Worm (Caenorhabditis elegans): ENCODE results near the gene dod-22.

dod-22 gene

ce11 chrIV:12936221-12936776 lies 28.9 kb upstream of the dod-22 start, which contains the start of the genes cld-1 and dod-21 (continued):
- peak; percentile 64 for TF ChIP-seq dmd-6 (GFP tag; IDR thresholded peaks at IDR 0.05)
- TF ChIP-seq ama-1 (optimal IDR thresholded peaks at IDR 0.05), result no peak
- TF ChIP-seq vab-7 (GFP tag; IDR thresholded peaks at IDR 0.05), result no peak
- no peak for TF ChIP-seq lim-7 (GFP tag; IDR thresholded peaks at IDR 0.05)
- TF ChIP-seq F10B5.3 (tag; optimal IDR thresholded peaks at IDR 0.05), result no peak
- TF ChIP-seq nhr-77 (tag; optimal IDR thresholded peaks at IDR 0.05), result peak; percentile 11
- no peak for TF ChIP-seq unc-62 (GFP tag; optimal IDR thresholded peaks at IDR 0.05 in 1 of 2)
- no peak for TF ChIP-seq unc-62 (tag; optimal IDR thresholded peaks at IDR 0.05)
- TF ChIP-seq ztf-11 (tag; optimal IDR thresholded peaks at IDR 0.05), result no peak
- no peak for TF ChIP-seq sdz-12 (GFP tag; optimal IDR thresholded peaks at IDR 0.05)
- no peak for TF ChIP-seq nhr-102 (tag; optimal IDR thresholded peaks at IDR 0.05)
- no peak for TF ChIP-seq snpc-4 (tag; optimal IDR thresholded peaks at IDR 0.05)
- peak; percentile 63 for TF ChIP-seq dve-1 (tag; optimal IDR thresholded peaks at IDR 0.05; ENCODE audit: insufficient read depth)
- TF ChIP-seq lir-3 (tag; optimal IDR thresholded peaks at IDR 0.05), result no peak
- TF ChIP-seq ZK546.5 (tag; optimal IDR thresholded peaks at IDR 0.05), result no peak
- no peak for TF ChIP-seq egl-43 (GFP tag; IDR thresholded peaks at IDR 0.05)

ce11 chrIV:12941254-12941653 lies 23.9 kb upstream of the dod-22 start, which contains the start of gene dod-24:
Gene dod-24 (minus strand): TSS chrIV:12941354.
- no peak for TF ChIP-seq gei-8 (GFP tag; optimal IDR thresholded peaks at IDR 0.05)
- TF ChIP-seq zfp-3 (GFP tag; conservative IDR thresholded peaks at IDR 0.05), result no peak
- TF ChIP-seq pqm-1 (tag; optimal IDR thresholded peaks at IDR 0.05), result no peak
- no peak for TF ChIP-seq Y105C5A.15 (GFP tag; IDR thresholded peaks at IDR 0.05)
- no peak for TF ChIP-seq vab-7 (GFP tag; IDR thresholded peaks at IDR 0.05)
- TF ChIP-seq cey-2 (tag; optimal IDR thresholded peaks at IDR 0.05; ENCODE audit: borderline replicate concordance, insufficient read depth), result no peak

ce11 chrIV:12942633-12943032 lies 22.5 kb upstream of the dod-22 start, which contains the start of gene dct-19:
Gene dct-19 (plus strand): TSS chrIV:12942933.
- TF ChIP-seq nhr-42 (GFP tag; IDR thresholded peaks at IDR 0.05) (no peak), ceh-20 (GFP tag; IDR thresholded peaks at IDR 0.05) (no peak), zip-2 (tag; optimal IDR thresholded peaks at IDR 0.05) (no peak), mdt-29 (GFP tag; IDR thresholded peaks at IDR 0.05) (no peak), pha-4 (GFP tag; IDR thresholded peaks at IDR 0.05) (no peak), pha-4 (tag; optimal IDR thresholded peaks at IDR 0.05) (no peak), gei-8 (GFP tag; optimal IDR thresholded peaks at IDR 0.05) (no peak), dmd-6 (GFP tag; IDR thresholded peaks at IDR 0.05) (no peak), daf-19 (GFP tag; conservative IDR thresholded peaks at IDR 0.05) (no peak), madf-5 (GFP tag; IDR thresholded peaks at IDR 0.05) (no peak), lsy-2 (tag; optimal IDR thresholded peaks at IDR 0.05) (no peak), jun-1 (tag; optimal IDR thresholded peaks at IDR 0.05) (no peak), daf-8 (GFP tag; IDR thresholded peaks at IDR 0.05) (no peak), duxl-1 (tag; optimal IDR thresholded peaks at IDR 0.05; ENCODE audit: poor library complexity) (no peak), mep-1 (tag; optimal IDR thresholded peaks at IDR 0.05) (no peak), zag-1 (tag; optimal IDR thresholded peaks at IDR 0.05) (no peak)

- no peak for TF ChIP-seq jun-1 (tag; optimal IDR thresholded peaks at IDR 0.05)
- no peak for TF ChIP-seq nhr-76 (tag; optimal IDR thresholded peaks at IDR 0.05)
- TF ChIP-seq nhr-111 (GFP tag; optimal IDR thresholded peaks at IDR 0.05), result no peak
- TF ChIP-seq pha-4 (GFP tag; IDR thresholded peaks at IDR 0.05), result no peak
- TF ChIP-seq pha-4 (tag; optimal IDR thresholded peaks at IDR 0.05), result no peak
- no peak for TF ChIP-seq spr-1 (tag; optimal IDR thresholded peaks at IDR 0.05)
- no peak for TF ChIP-seq ceh-82 (tag; optimal IDR thresholded peaks at IDR 0.05)
- TF ChIP-seq skn-1 (tag; optimal IDR thresholded peaks at IDR 0.05), result no peak
- TF ChIP-seq rbr-2 (tag; optimal IDR thresholded peaks at IDR 0.05), result no peak
- TF ChIP-seq aly-2 (tag; optimal IDR thresholded peaks at IDR 0.05), result no peak
- TF ChIP-seq saeg-2 (GFP tag; IDR thresholded peaks at IDR 0.05), result no peak
Observed at ce11 chrIV:12946488-12946887, 18.7 kb upstream of the dod-22 start, which contains the start of gene F55G11.1. Gene F55G11.1 (minus strand): TSS chrIV:12946588.
